Worm (Caenorhabditis elegans): ENCODE results near the gene cul-2.

cul-2 gene

DNA sequence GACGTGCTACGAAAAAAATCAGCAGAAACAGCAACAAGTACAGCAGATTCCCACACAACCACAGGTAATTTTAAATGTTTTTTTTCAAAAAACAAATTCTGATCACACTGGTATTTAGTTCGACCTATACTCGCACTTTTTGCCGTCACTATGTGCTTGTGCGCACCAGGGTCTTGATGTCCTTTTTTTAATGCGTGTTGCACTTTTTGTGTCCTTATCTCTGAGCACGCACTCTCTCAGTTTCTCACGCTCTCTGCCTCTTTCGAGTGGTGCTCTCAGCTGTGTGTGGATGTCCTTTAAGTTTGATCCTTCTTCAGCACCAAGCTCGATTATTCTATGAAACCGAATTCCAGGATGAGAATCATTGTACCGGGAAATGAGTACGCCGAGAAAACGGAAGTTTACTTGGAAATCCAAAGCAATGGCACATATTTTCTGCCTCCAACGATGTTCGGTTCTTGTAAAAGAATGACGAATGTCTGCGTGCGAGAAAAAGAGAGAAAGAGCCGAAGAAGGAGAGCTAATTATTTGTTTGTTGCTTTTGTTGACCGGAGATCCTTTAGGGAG, 31.4 kb downstream of the cul-2 start (continued):
- TF ChIP-seq nhr-6 (tag; optimal IDR thresholded peaks at IDR 0.05) = peak; percentile 23
- TF ChIP-seq F10B5.3 (tag; optimal IDR thresholded peaks at IDR 0.05) = no peak
- TF ChIP-seq nhr-28 (tag; optimal IDR thresholded peaks at IDR 0.05) = peak; percentile 38
- no peak for TF ChIP-seq madf-5 (GFP tag; IDR thresholded peaks at IDR 0.05)

DNA sequence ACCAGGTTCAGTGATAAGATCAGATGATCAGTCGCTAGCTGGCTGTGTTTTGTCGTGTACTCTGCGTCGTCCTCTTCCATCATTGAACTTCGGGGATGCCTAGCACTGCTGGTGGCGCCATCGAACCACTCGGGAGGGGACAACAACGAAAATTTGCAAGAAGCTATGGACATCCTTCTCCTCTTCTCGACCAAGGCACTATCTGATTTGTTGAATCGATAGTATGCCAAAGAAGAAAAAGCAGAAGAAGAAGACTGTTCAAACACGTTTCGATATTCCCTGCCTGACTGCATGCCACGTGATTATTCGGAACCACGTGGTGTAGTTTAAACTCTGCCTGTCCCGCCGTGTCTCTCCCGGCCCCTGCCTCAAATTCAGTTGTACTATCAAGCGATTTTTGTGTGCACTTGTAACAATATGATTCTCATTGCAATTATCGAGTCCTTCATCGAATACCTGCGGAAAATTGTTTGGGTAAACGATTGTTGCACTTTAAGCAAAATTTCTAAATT, 32.2 kb downstream of the cul-2 start:
- TF ChIP-seq hlh-30 (tag; optimal IDR thresholded peaks at IDR 0.05; ENCODE audit: insufficient read depth) (peak; percentile 86), lin-13 (GFP tag; optimal IDR thresholded peaks at IDR 0.05) (no peak), set-16 (GFP tag; IDR thresholded peaks at IDR 0.05) (peak; percentile 17; the same call in 1 of the 2 replicates), duxl-1 (tag; optimal IDR thresholded peaks at IDR 0.05; ENCODE audit: poor library complexity) (peak; percentile 47), nhr-102 (tag; optimal IDR thresholded peaks at IDR 0.05) (peak; percentile 0), mes-2 (tag; optimal IDR thresholded peaks at IDR 0.05; ENCODE audit: poor library complexity, severe bottlenecking) (peak; percentile 16), nhr-48 (tag; optimal IDR thresholded peaks at IDR 0.05) (peak; percentile 44), dve-1 (tag; optimal IDR thresholded peaks at IDR 0.05; ENCODE audit: insufficient read depth) (peak; percentile 9), pha-4 (GFP tag; IDR thresholded peaks at IDR 0.05) (no peak), pha-4 (tag; optimal IDR thresholded peaks at IDR 0.05) (no peak), ceh-62 (tag; optimal IDR thresholded peaks at IDR 0.05) (no peak), hlh-11 (tag; optimal IDR thresholded peaks at IDR 0.05) (peak; percentile 73), hif-1 (tag; optimal IDR thresholded peaks at IDR 0.05) (peak in 1 of 2 experiments; percentile 12), mep-1 (tag; optimal IDR thresholded peaks at IDR 0.05) (peak; percentile 11), mxl-2 (GFP tag; conservative IDR thresholded peaks at IDR 0.05) (no peak), nhr-41 (GFP tag; IDR thresholded peaks at IDR 0.05) (no peak), nhr-28 (tag; optimal IDR thresholded peaks at IDR 0.05) (peak; percentile 56), nhr-111 (GFP tag; optimal IDR thresholded peaks at IDR 0.05) (no peak), mdl-1 (tag; optimal IDR thresholded peaks at IDR 0.05) (peak; percentile 68 to 82), T26A8.4 (GFP tag; IDR thresholded peaks at IDR 0.05) (peak; percentile 38; the same call in 1 of the 2 replicates), aha-1 (tag) (peak; percentile 97), nhr-25 (tag; optimal IDR thresholded peaks at IDR 0.05; ENCODE audit: borderline replicate concordance, insufficient read depth) (peak; percentile 17), mxl-3 (GFP tag; optimal IDR thresholded peaks at IDR 0.05) (peak; percentile 87), fkh-10 (GFP tag; optimal IDR thresholded peaks at IDR 0.05) (no peak), dmd-9 (GFP tag; IDR thresholded peaks at IDR 0.05) (no peak), F26F4.8 (GFP tag; conservative IDR thresholded peaks at IDR 0.05) (no peak)

DNA sequence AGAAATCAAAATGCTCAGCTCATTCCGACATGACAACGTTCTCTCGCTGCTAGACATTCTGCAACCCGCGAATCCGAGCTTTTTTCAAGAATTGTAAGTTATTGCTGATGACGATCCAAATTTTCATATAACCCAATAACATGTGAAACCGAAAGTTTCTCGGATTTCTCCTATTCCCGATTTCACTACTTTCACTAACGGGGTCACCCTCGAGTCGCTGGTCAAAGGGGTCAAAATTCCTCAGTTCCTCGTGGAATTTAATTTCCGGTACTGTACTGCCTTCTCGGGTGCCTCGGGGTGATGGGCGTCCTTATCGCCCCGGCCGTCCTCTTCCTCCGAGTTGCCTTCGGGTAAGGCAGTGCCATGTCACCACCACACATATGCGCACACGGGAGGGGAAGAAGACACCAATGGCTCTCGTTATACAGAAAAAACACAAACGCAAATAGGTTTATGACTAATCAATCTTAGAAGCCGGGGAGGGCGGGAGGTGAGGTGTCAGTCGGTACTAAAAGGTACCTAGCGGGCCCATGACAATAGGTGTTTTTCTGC, 33.2 kb downstream of the cul-2 start:
- no peak for TF ChIP-seq skn-1 (tag; optimal IDR thresholded peaks at IDR 0.05)
- peak; percentile 4 for TF ChIP-seq rbr-2 (tag; optimal IDR thresholded peaks at IDR 0.05)
- TF ChIP-seq nhr-25 (tag; optimal IDR thresholded peaks at IDR 0.05; ENCODE audit: borderline replicate concordance, insufficient read depth) = peak; percentile 39
- peak; percentile 39 for TF ChIP-seq nhr-6 (tag; optimal IDR thresholded peaks at IDR 0.05)
- TF ChIP-seq mes-2 (tag; optimal IDR thresholded peaks at IDR 0.05; ENCODE audit: poor library complexity, severe bottlenecking) = peak; percentile 47
- no peak for TF ChIP-seq R02D3.7 (tag; optimal IDR thresholded peaks at IDR 0.05)
- TF ChIP-seq F49E8.2 (tag; optimal IDR thresholded peaks at IDR 0.05; ENCODE audit: borderline replicate concordance) = no peak
- peak in 1 of 2 experiments; percentile 11 for TF ChIP-seq lsy-2 (tag; optimal IDR thresholded peaks at IDR 0.05)
- no peak for TF ChIP-seq ZK546.5 (tag; optimal IDR thresholded peaks at IDR 0.05)
- TF ChIP-seq hlh-30 (tag; optimal IDR thresholded peaks at IDR 0.05; ENCODE audit: insufficient read depth) = peak; percentile 6
- no peak for TF ChIP-seq nhr-77 (tag; optimal IDR thresholded peaks at IDR 0.05)
- TF ChIP-seq mxl-2 (GFP tag; conservative IDR thresholded peaks at IDR 0.05) = no peak
- TF ChIP-seq unc-62 (GFP tag; optimal IDR thresholded peaks at IDR 0.05 in 1 of 2) = peak in 1 of 2 experiments; percentile 27
- no peak for TF ChIP-seq unc-62 (tag; optimal IDR thresholded peaks at IDR 0.05)
- no peak for TF ChIP-seq spr-3 (GFP tag; optimal IDR thresholded peaks at IDR 0.05)
- TF ChIP-seq daf-19 (GFP tag; conservative IDR thresholded peaks at IDR 0.05) = no peak
- TF ChIP-seq set-16 (GFP tag; IDR thresholded peaks at IDR 0.05) = peak; percentile 61
- TF ChIP-seq sdz-12 (GFP tag; optimal IDR thresholded peaks at IDR 0.05) = peak; percentile 34
- TF ChIP-seq daf-8 (GFP tag; IDR thresholded peaks at IDR 0.05) = no peak
- peak; percentile 32 for TF ChIP-seq nhr-111 (GFP tag; optimal IDR thresholded peaks at IDR 0.05)
- TF ChIP-seq hlh-11 (tag; optimal IDR thresholded peaks at IDR 0.05) = peak; percentile 27
- TF ChIP-seq tag-97 (GFP tag; IDR thresholded peaks at IDR 0.05) = no peak
- TF ChIP-seq lir-3 (tag; optimal IDR thresholded peaks at IDR 0.05) = no peak
- TF ChIP-seq tra-1 (GFP tag; IDR thresholded peaks at IDR 0.05) = no peak
